Fruit fly (Drosophila melanogaster): Measurements from ENCODE around the gene nonC.

- TF ChIP-seq CG8478 (optimal IDR thresholded peaks at IDR 0.05) (no peak), pan (optimal IDR thresholded peaks at IDR 0.05) (no peak), psq (optimal IDR thresholded peaks at IDR 0.05) (no peak), EcR (GFP tag; optimal IDR thresholded peaks at IDR 0.05) (no peak), Dll (optimal IDR thresholded peaks at IDR 0.05) (no peak), usp (GFP tag; optimal IDR thresholded peaks at IDR 0.05) (no peak)
These were observed 20.3 kb upstream of the nonC start for dm6 chrX:6803880-6804484.
